Worm (Caenorhabditis elegans) whole organism, midembryonic: Measurements from ENCODE around the gene F14D7.3.
"Not testable (repeated sequence)": the region's sequence is repeated elsewhere in the genome, so short reads cannot be mapped to it uniquely, and the experiment has no call there.

Experiments
- T22C8.4 ChIP-seq: fragments of 200-800 bp; sonication (Bioruptor generic); IDR thresholded peaks from 2 replicates; pipeline ENCODE4 v1.3.6; 2022; ENCODE audit warnings: missing genetic modification characterization, missing compliant biosample characterization
- cog-1 ChIP-seq: sonication (generic microtip); optimal IDR thresholded peaks from 2 replicates; lab custom pipeline; 2016; ENCODE audit warnings: missing genetic modification characterization, missing compliant biosample characterization
- flt-1 ChIP-seq: fragments of 200-800 bp; sonication (Bioruptor generic); IDR thresholded peaks from 2 replicates; pipeline ENCODE4 v1.3.6; 2022; ENCODE audit warnings: missing genetic modification characterization, missing compliant biosample characterization
- klf-2 ChIP-seq: fragments of 200-800 bp; sonication (Bioruptor generic); conservative IDR thresholded peaks from 2 replicates; pipeline ENCODE4 v1.3.6; 2022; ENCODE audit warnings: missing genetic modification reagents, missing genetic modification characterization, missing compliant biosample characterization
- med-1 ChIP-seq: sonication (generic microtip); optimal IDR thresholded peaks from 2 replicates; lab custom pipeline; 2017; ENCODE audit warnings: missing genetic modification characterization, mild to moderate bottlenecking, missing compliant biosample characterization, antibody characterized with exemption, missing genetic modification reagents; ENCODE audit not compliant: insufficient read depth
- ref-1 ChIP-seq: fragments of 200-800 bp; sonication (Bioruptor generic); conservative IDR thresholded peaks from 2 replicates; pipeline ENCODE4 v1.3.6; 2022; ENCODE audit warnings: missing genetic modification reagents, missing genetic modification characterization, missing compliant biosample characterization
- tab-1 ChIP-seq: fragments of 200-800 bp; sonication (Bioruptor generic); IDR thresholded peaks from 2 replicates; pipeline ENCODE4 v1.3.6; 2022; ENCODE audit warnings: missing genetic modification characterization, missing compliant biosample characterization
- ztf-23 ChIP-seq: fragments of 200-800 bp; sonication (Bioruptor generic); IDR thresholded peaks from 2 replicates; pipeline ENCODE4 v1.3.6; 2022; ENCODE audit warnings: missing genetic modification reagents, missing genetic modification characterization, missing compliant biosample characterization
- ztf-29 ChIP-seq: fragments of 200-800 bp; sonication (Bioruptor generic); IDR thresholded peaks from 2 replicates; pipeline ENCODE4 v1.3.6; 2022; ENCODE audit warnings: missing genetic modification reagents, missing genetic modification characterization, missing compliant biosample characterization

The F14D7.3 gene

ce11 chrV:14270729-14271128 is 25.9 kb upstream of the F14D7.3 start, which contains the start of gene F40G12.5:
Gene F40G12.5, minus strand, starts transcription at chrV:14270829.
- TF ChIP-seq med-1 (GFP tag; lab: Kevin White, UChicago) (no peak), ztf-29 (no peak), ztf-23 (GFP tag; lab: Robert Waterston, UW) (no peak), T22C8.4 (no peak), ref-1 (no peak), tab-1 (no peak), cog-1 (tag; lab: Kevin White, UChicago) (no peak), klf-2 (GFP tag; lab: Robert Waterston, UW) (no peak), flt-1 (GFP tag; lab: Robert Waterston, UW) (no peak)

DNA sequence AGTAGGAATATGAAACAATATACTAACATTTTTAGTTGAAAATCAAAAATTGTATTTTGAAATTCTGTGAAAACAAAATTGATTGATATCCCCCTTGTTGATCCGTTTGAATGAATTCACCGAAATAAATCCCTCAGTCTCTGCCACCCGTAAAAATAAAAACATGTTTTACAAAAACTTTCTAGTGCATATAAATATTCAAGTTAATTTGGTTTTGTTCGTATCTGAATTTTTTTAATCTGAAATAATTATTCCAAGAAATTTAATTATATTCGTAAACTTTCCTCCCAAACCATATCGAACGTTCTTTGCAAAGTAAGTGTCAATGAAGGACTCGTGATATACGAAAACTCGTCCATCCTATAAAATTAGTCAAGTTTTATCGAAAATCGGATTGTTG is 23.6 kb upstream of the F14D7.3 start, which contains the start of gene F40G12.6:
Gene F40G12.6, minus strand, starts transcription at position 101 of the 400 bp plus-strand sequence.
- TF ChIP-seq tab-1 = no peak

DNA sequence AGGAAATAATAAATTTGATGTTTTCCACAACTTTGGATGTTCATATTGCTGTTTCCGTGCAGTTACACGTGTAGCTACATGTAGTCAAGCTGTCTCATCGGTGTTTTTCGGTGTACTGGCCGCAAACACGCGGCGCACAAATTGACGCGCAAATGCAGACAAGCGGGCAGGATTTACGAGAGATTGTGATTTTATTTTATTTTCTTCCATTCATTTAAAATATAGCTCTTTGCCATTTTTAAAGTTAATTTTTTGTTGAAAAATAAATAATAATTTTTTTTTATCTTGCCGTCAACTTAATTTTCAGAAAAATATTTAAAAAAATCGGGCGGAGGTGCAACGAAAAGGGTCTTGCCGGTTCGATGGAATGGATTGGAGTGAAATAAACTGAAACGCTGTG is 22.3 kb upstream of the F14D7.3 start, which contains the start of gene F40G12.7:
Gene F40G12.7, plus strand, starts transcription at position 301 of the 400 bp plus-strand sequence.
- not testable (repeated sequence) for TF ChIP-seq ztf-23 (GFP tag; lab: Robert Waterston, UW); cog-1 (tag; lab: Kevin White, UChicago); ztf-29

ce11 chrV:14279777-14280176 is 16.8 kb upstream of the F14D7.3 start, which contains the start of gene srt-33:
Gene srt-33, minus strand, starts transcription at chrV:14279877.
- no peak for TF ChIP-seq klf-2 (GFP tag; lab: Robert Waterston, UW)
- no peak for TF ChIP-seq flt-1 (GFP tag; lab: Robert Waterston, UW)
- TF ChIP-seq ztf-29 = no peak
- TF ChIP-seq T22C8.4 = no peak
- no peak for TF ChIP-seq ref-1
- no peak for TF ChIP-seq ztf-23 (GFP tag; lab: Robert Waterston, UW)
- TF ChIP-seq med-1 (GFP tag; lab: Kevin White, UChicago) = no peak
- no peak for TF ChIP-seq tab-1
- TF ChIP-seq cog-1 (tag; lab: Kevin White, UChicago) = no peak

DNA sequence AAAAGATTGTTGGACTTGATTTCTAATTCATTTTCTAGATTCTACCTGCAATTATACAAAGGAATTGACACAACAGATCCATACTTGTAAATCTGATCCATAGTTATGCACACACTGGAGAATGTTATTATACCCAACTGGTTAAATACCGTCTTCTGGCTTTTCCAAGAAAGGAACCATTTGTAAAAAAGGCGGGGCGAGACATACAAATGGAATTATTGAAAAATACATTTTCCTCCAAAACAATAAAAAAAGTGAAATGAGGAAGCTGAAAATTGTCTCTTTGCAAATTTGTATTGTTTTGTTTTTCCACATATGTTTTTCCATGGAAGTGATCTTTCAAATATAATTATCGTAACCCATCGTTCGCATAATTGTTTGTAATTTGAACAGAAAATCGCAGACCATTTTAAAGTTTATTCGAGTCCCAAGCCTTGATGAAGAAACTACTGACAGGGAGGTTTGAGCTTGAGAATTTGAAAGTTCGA is 14.3 kb upstream of the F14D7.3 start, which contains the start of the genes srt-74 and F40G12.9:
Gene srt-74, minus strand, starts transcription at position 101 of the 488 bp plus-strand sequence.
Gene F40G12.9, plus strand, starts transcription at position 438 of the 488 bp plus-strand sequence.
- TF ChIP-seq ztf-29 (no peak), ref-1 (no peak), flt-1 (GFP tag; lab: Robert Waterston, UW) (no peak), tab-1 (no peak), med-1 (GFP tag; lab: Kevin White, UChicago) (no peak), ztf-23 (GFP tag; lab: Robert Waterston, UW) (no peak), cog-1 (tag; lab: Kevin White, UChicago) (no peak), T22C8.4 (no peak), klf-2 (GFP tag; lab: Robert Waterston, UW) (no peak)

DNA sequence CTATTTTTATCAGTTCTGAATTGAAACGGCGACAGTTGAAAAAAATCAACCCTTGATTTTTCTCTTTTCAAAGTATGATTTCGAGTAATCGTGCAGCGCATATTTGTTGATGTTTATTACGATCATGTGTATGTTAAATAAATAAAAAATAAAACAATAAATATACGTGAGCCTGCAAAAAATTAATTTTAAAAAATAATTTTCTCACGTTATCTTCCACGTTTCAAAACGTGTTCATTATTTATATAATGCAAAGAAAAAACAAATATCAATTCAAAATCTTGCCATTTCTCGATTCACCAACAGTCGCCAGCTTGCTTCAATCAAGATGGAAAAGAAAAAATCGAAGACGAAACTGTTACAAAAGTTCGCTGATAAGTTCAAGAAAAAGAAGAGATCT is 13.4 kb upstream of the F14D7.3 start, which contains the start of gene F40G12.10:
Gene F40G12.10, plus strand, starts transcription at position 301 of the 400 bp plus-strand sequence.
- no peak for TF ChIP-seq T22C8.4
- no peak for TF ChIP-seq cog-1 (tag; lab: Kevin White, UChicago)
- no peak for TF ChIP-seq ztf-29
- TF ChIP-seq tab-1 = no peak
- no peak for TF ChIP-seq ref-1
- TF ChIP-seq klf-2 (GFP tag; lab: Robert Waterston, UW) = no peak
- no peak for TF ChIP-seq med-1 (GFP tag; lab: Kevin White, UChicago)
- no peak for TF ChIP-seq ztf-23 (GFP tag; lab: Robert Waterston, UW)
- TF ChIP-seq flt-1 (GFP tag; lab: Robert Waterston, UW) = no peak

ce11 chrV:14285803-14286202 is 10.8 kb upstream of the F14D7.3 start, which contains the start of gene F40G12.11:
Gene F40G12.11, plus strand, starts transcription at chrV:14286171.
- TF ChIP-seq flt-1 (GFP tag; lab: Robert Waterston, UW) (no peak), T22C8.4 (no peak), ztf-23 (GFP tag; lab: Robert Waterston, UW) (no peak), ref-1 (no peak)

DNA sequence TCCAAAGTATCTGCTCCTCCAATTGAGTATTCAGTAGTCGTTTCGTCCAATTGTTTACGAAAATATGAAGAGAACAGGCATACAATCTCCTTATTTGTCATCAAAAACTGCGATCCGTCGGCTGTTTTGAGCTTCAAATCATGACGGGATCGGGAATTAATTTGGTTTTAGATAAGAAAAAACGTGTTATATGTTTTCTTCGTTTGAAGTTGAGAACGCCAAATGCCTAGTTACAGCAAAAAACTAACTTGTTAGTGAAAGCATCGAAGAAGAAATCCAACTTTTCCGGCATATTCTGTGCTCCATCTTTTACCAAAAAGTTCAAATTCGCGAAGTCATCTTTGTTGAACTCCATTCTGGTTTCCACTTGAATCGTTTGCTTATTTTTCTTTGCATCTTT is 7.2 kb upstream of the F14D7.3 start, which contains the start of gene F14D7.1:
Gene F14D7.1, minus strand, starts transcription at position 101 of the 400 bp plus-strand sequence.
- no peak for TF ChIP-seq klf-2 (GFP tag; lab: Robert Waterston, UW)
- no peak for TF ChIP-seq cog-1 (tag; lab: Kevin White, UChicago)
- TF ChIP-seq med-1 (GFP tag; lab: Kevin White, UChicago) = no peak
- TF ChIP-seq flt-1 (GFP tag; lab: Robert Waterston, UW) = no peak
- TF ChIP-seq ztf-23 (GFP tag; lab: Robert Waterston, UW) = no peak
- no peak for TF ChIP-seq T22C8.4
- no peak for TF ChIP-seq ztf-29
- no peak for TF ChIP-seq ref-1
- TF ChIP-seq tab-1 = no peak

DNA sequence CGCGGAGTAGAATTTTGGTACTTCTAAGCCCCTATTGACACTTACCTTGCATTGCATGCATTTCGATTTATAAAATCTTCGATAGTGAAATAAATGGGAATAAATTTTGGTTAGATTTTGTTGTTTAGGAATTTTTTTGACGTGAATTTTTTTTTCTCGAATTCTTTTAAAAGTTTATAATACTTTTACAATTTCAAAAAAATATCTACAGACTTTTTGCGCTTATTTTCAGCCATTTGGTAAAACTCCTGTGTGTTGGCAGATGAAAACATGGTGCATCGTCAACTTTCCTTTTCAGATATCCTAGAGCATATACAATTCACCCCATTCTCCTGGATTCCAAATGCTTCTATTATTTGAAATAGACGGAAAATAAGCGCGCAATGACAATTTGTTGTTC is 6.0 kb upstream of the F14D7.3 start, which contains the start of gene F14D7.18:
Gene F14D7.18, minus strand, starts transcription at position 101 of the 400 bp plus-strand sequence.
- TF ChIP-seq cog-1 (tag; lab: Kevin White, UChicago) (no peak), ztf-23 (GFP tag; lab: Robert Waterston, UW) (no peak), ref-1 (no peak), klf-2 (GFP tag; lab: Robert Waterston, UW) (no peak), med-1 (GFP tag; lab: Kevin White, UChicago) (no peak), flt-1 (GFP tag; lab: Robert Waterston, UW) (no peak), ztf-29 (no peak), tab-1 (no peak), T22C8.4 (no peak)

- no peak for TF ChIP-seq ztf-23 (GFP tag; lab: Robert Waterston, UW)
- TF ChIP-seq ztf-29 = no peak
- no peak for TF ChIP-seq flt-1 (GFP tag; lab: Robert Waterston, UW)
These were observed 2.9 kb upstream of the F14D7.3 start, which contains the start of gene F14D7.2 for ce11 chrV:14293667-14294194. Gene F14D7.2, minus strand, starts transcription at chrV:14293717.
